Fruit fly (Drosophila melanogaster) whole organism, wandering third instar larva: Measurements from ENCODE around the gene CG31928.

Experiments used
- CG32264 ChIP-seq: fragments of 200-800 bp; sonication (Bioruptor generic); optimal IDR thresholded peaks from 2 replicates; lab custom pipeline; 2016; ENCODE audit warnings: missing biosample characterization, missing genetic modification characterization
- CG9705 ChIP-seq: fragments of 200-800 bp; sonication (Bioruptor generic); optimal IDR thresholded peaks from 2 replicates; lab custom pipeline; 2018; ENCODE audit warnings: missing biosample characterization, mild to moderate bottlenecking, missing genetic modification characterization
- CrebA ChIP-seq: fragments of 200-800 bp; sonication (Bioruptor generic); optimal IDR thresholded peaks from 2 replicates; lab custom pipeline; 2016; ENCODE audit warnings: missing biosample characterization, mild to moderate bottlenecking, missing genetic modification characterization, borderline replicate concordance
- Dfd ChIP-seq: fragments of >200 bp; optimal IDR thresholded peaks from 2 replicates; lab custom pipeline; 2017; ENCODE audit warnings: missing biosample characterization, missing genetic modification characterization
- Dif ChIP-seq: fragments of 200-275, 200-300 bp; sonication (Bioruptor generic); optimal IDR thresholded peaks from 2 replicates; lab custom pipeline; 2018; ENCODE audit warnings: missing biosample characterization, missing genetic modification characterization; ENCODE audit not compliant: partially characterized antibody
- GATAd ChIP-seq: sonication (Bioruptor generic); optimal IDR thresholded peaks from 2 replicates; lab custom pipeline; 2016; ENCODE audit warnings: missing biosample characterization, missing genetic modification characterization
- Hnf4 ChIP-seq: fragments of 200-800 bp; sonication (Bioruptor generic); optimal IDR thresholded peaks from 2 replicates; lab custom pipeline; 2016; ENCODE audit warnings: missing biosample characterization, mild to moderate bottlenecking, missing genetic modification characterization
- Hr83 ChIP-seq: fragments of 200-300 bp; sonication (Bioruptor generic); optimal IDR thresholded peaks from 2 replicates; lab custom pipeline; 2016; ENCODE audit warnings: missing biosample characterization, mild to moderate bottlenecking, missing genetic modification characterization, moderate library complexity; ENCODE audit not compliant: poor library complexity, severe bottlenecking
- Jra ChIP-seq: sonication (Bioruptor generic); optimal IDR thresholded peaks from 2 replicates; lab custom pipeline; 2016; ENCODE audit warnings: missing biosample characterization, missing genetic modification characterization
- Mio ChIP-seq: sonication (Bioruptor generic); optimal IDR thresholded peaks from 2 replicates; lab custom pipeline; 2016; ENCODE audit warnings: missing biosample characterization, missing genetic modification characterization
- Myc ChIP-seq: fragments of >200 bp; optimal IDR thresholded peaks from 2 replicates; lab custom pipeline; 2017
- N ChIP-seq: fragments of >200 bp; optimal IDR thresholded peaks from 2 replicates; lab custom pipeline; 2018; ENCODE audit warnings: missing biosample characterization, missing external identifiers, missing genetic modification characterization
- OdsH ChIP-seq: fragments of 200-800 bp; sonication (Bioruptor generic); optimal IDR thresholded peaks from 2 replicates; lab custom pipeline; 2016; ENCODE audit warnings: missing biosample characterization, mild to moderate bottlenecking, missing genetic modification characterization
- Sp1 ChIP-seq: fragments of 200-800 bp; sonication (Bioruptor generic); optimal IDR thresholded peaks from 3 replicates; lab custom pipeline; 2019; ENCODE audit warnings: missing biosample characterization, mild to moderate bottlenecking, missing genetic modification characterization, moderate library complexity
- Vsx2 ChIP-seq: fragments of 200-300, 225-300 bp; sonication (Bioruptor generic); optimal IDR thresholded peaks from 2 replicates; lab custom pipeline; 2018; ENCODE audit warnings: missing biosample characterization, missing genetic modification characterization; ENCODE audit not compliant: partially characterized antibody
- br ChIP-seq: fragments of 200-800 bp; sonication (Bioruptor generic); optimal IDR thresholded peaks from 2 replicates; lab custom pipeline; 2016; ENCODE audit warnings: missing biosample characterization, missing genetic modification characterization
- brk ChIP-seq: fragments of 200-800 bp; sonication (Bioruptor generic); optimal IDR thresholded peaks from 2 replicates; lab custom pipeline; 2016; ENCODE audit warnings: missing biosample characterization, mild to moderate bottlenecking, missing genetic modification characterization
- dl ChIP-seq, 2 experiments: fragments of 175-275, 200-275 bp in 1 of 2; fragments of 200-275 bp in 1 of 2; sonication (Bioruptor generic); optimal IDR thresholded peaks; lab custom pipeline; 2018; ENCODE audit warnings: mild to moderate bottlenecking in 2 of 2, missing biosample characterization in 2 of 2, missing genetic modification characterization in 2 of 2, moderate library complexity in 2 of 2; ENCODE audit not compliant: partially characterized antibody in 2 of 2, insufficient read depth in 1 of 2
- dmrt93B ChIP-seq: fragments of 200-800 bp; sonication (Bioruptor generic); optimal IDR thresholded peaks from 2 replicates; lab custom pipeline; 2018; ENCODE audit warnings: missing biosample characterization, mild to moderate bottlenecking, missing genetic modification characterization
- ey ChIP-seq: fragments of 200-800 bp; sonication (Bioruptor generic); optimal IDR thresholded peaks from 2 replicates; lab custom pipeline; 2016; ENCODE audit warnings: missing biosample characterization, missing genetic modification characterization
- foxo ChIP-seq, 2 experiments: fragments of 200-800 bp; sonication (Bioruptor generic); optimal IDR thresholded peaks; 2 replicates in 1 of 2; 3 replicates in 1 of 2; lab custom pipeline; 2016 to 2017; ENCODE audit warnings: missing biosample characterization in 2 of 2, missing genetic modification characterization in 2 of 2
- fru ChIP-seq: fragments of 200-800 bp; sonication (Bioruptor generic); optimal IDR thresholded peaks from 3 replicates; lab custom pipeline; 2016; ENCODE audit warnings: missing biosample characterization, mild to moderate bottlenecking, missing genetic modification characterization
- h ChIP-seq: fragments of 200-800 bp; sonication (Bioruptor generic); optimal IDR thresholded peaks from 3 replicates; lab custom pipeline; 2016; ENCODE audit warnings: missing biosample characterization, mild to moderate bottlenecking, missing genetic modification characterization
- jim ChIP-seq: fragments of 175-275, 200-325 bp; sonication (Bioruptor generic); optimal IDR thresholded peaks from 2 replicates; lab custom pipeline; 2016; ENCODE audit warnings: missing biosample characterization, mild to moderate bottlenecking, missing genetic modification characterization
- lola ChIP-seq: fragments of >200 bp; optimal IDR thresholded peaks from 2 replicates; lab custom pipeline; 2017; ENCODE audit warnings: missing biosample characterization, missing genetic modification characterization
- pan ChIP-seq: fragments of >200 bp; optimal IDR thresholded peaks from 2 replicates; lab custom pipeline; 2017
- psq ChIP-seq: fragments of 200-800 bp; sonication (Bioruptor generic); optimal IDR thresholded peaks from 3 replicates; lab custom pipeline; 2017; ENCODE audit warnings: missing biosample characterization, mild to moderate bottlenecking, missing genetic modification characterization, moderate library complexity
- rgr ChIP-seq: fragments of 200-800 bp; sonication (Bioruptor generic); optimal IDR thresholded peaks from 3 replicates; lab custom pipeline; 2016; ENCODE audit warnings: missing biosample characterization, mild to moderate bottlenecking, missing genetic modification characterization
- sage ChIP-seq: fragments of 200-800 bp; sonication (Bioruptor generic); optimal IDR thresholded peaks from 2 replicates; lab custom pipeline; 2016; ENCODE audit warnings: missing biosample characterization, mild to moderate bottlenecking, missing genetic modification characterization
- tai ChIP-seq: sonication (Bioruptor generic); optimal IDR thresholded peaks from 2 replicates; lab custom pipeline; 2016; ENCODE audit warnings: missing biosample characterization, missing genetic modification characterization
- usp ChIP-seq: fragments of >200 bp; optimal IDR thresholded peaks from 2 replicates; lab custom pipeline; 2017; ENCODE audit warnings: missing biosample characterization, missing genetic modification characterization

The CG31928 gene

DNA sequence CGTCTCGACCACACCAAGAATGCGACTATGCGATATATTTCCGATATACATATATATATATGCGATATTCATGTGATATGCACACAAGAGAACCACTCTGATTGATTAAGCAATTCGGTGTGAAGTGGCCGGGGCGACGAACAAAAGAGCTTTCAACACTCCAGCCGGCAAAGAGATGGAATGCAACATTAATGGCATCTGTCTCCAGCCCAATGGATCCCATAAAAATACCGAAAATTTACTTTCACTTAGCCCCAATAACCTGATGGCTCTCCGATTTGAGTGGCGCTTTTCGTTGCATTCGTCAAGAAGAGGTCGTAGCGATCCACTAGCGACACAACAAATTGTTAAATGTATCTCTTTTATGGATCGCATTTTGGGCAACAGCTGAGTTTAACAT, 45.4 kb upstream of the CG31928 start:
- no peak for TF ChIP-seq Hr83 (GFP tag; lab: Kevin White, UChicago)
- TF ChIP-seq dl (GFP tag; optimal IDR thresholded peaks at IDR 0.05; lab: Kevin White, UChicago; ENCODE audit: insufficient read depth in 1 of 2, partially characterized antibody in 2 of 2), result no peak
- TF ChIP-seq pan (lab: Kevin White, UChicago), result no peak
- no peak for TF ChIP-seq Vsx2 (GFP tag; lab: Kevin White, UChicago)
- TF ChIP-seq br (GFP tag; lab: Kevin White, UChicago), result no peak
- TF ChIP-seq dmrt93B (GFP tag; lab: Kevin White, UChicago), result no peak
- TF ChIP-seq tai (GFP tag; lab: Kevin White, UChicago), result no peak
- no peak for TF ChIP-seq Dif (GFP tag; lab: Kevin White, UChicago)
- TF ChIP-seq Sp1 (GFP tag; lab: Kevin White, UChicago), result no peak
- TF ChIP-seq Myc (lab: Kevin White, UChicago), result no peak
- TF ChIP-seq CrebA (GFP tag; lab: Kevin White, UChicago), result no peak

DNA sequence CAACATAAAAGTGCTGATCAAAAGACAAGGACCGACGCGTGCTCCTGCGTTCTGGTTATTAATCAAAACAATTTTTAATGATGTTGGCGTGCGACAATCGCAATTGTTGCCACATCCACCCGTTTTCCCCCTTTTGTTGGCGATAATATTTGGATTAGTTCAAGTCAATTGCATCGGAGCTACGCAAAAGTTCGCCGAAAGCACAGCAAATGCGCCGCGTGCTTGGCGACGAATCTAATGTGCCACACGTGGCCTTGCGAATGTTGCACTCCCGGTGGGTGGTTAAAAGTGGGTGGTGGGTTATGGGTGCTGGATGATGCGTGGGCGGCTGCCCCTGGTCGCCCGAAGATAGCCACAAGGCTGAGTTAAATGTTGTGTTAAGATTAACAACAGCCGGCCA, 44.4 kb upstream of the CG31928 start:
- TF ChIP-seq usp (GFP tag; lab: Kevin White, UChicago) (no peak), CG9705 (GFP tag; lab: Kevin White, UChicago) (no peak), CrebA (GFP tag; lab: Kevin White, UChicago) (no peak), Jra (GFP tag; lab: Kevin White, UChicago) (no peak), jim (GFP tag; lab: Kevin White, UChicago) (no peak), foxo (GFP tag; optimal IDR thresholded peaks at IDR 0.05; lab: Kevin White, UChicago) (no peak), Hr83 (GFP tag; lab: Kevin White, UChicago) (no peak), brk (GFP tag; lab: Kevin White, UChicago) (no peak), sage (GFP tag; lab: Kevin White, UChicago) (no peak), GATAd (GFP tag; lab: Kevin White, UChicago) (no peak), psq (GFP tag; lab: Kevin White, UChicago) (no peak), N (GFP tag; lab: Kevin White, UChicago) (no peak), rgr (no peak), Dfd (GFP tag; lab: Kevin White, UChicago) (no peak), CG32264 (GFP tag; lab: Kevin White, UChicago) (no peak), ey (no peak), dl (GFP tag; optimal IDR thresholded peaks at IDR 0.05; lab: Kevin White, UChicago; ENCODE audit: insufficient read depth in 1 of 2, partially characterized antibody in 2 of 2) (no peak), fru (GFP tag; lab: Kevin White, UChicago) (no peak), Dif (GFP tag; lab: Kevin White, UChicago) (no peak)

dm6 chr2L:1448188-1448587, 43.9 kb upstream of the CG31928 start:
- no peak for TF ChIP-seq lola (GFP tag; lab: Kevin White, UChicago)
- no peak for TF ChIP-seq OdsH (GFP tag; lab: Kevin White, UChicago)
- TF ChIP-seq h (GFP tag; lab: Kevin White, UChicago), result no peak
- no peak for TF ChIP-seq dmrt93B (GFP tag; lab: Kevin White, UChicago)
- TF ChIP-seq psq (GFP tag; lab: Kevin White, UChicago), result no peak
- no peak for TF ChIP-seq Myc (lab: Kevin White, UChicago)
- no peak for TF ChIP-seq Jra (GFP tag; lab: Kevin White, UChicago)
- no peak for TF ChIP-seq Sp1 (GFP tag; lab: Kevin White, UChicago)
- no peak for TF ChIP-seq Dfd (GFP tag; lab: Kevin White, UChicago)
- TF ChIP-seq usp (GFP tag; lab: Kevin White, UChicago), result no peak
- TF ChIP-seq br (GFP tag; lab: Kevin White, UChicago), result no peak
- no peak for TF ChIP-seq N (GFP tag; lab: Kevin White, UChicago)
- TF ChIP-seq CG32264 (GFP tag; lab: Kevin White, UChicago), result no peak
- TF ChIP-seq Vsx2 (GFP tag; lab: Kevin White, UChicago), result no peak
- no peak for TF ChIP-seq Hnf4 (GFP tag; lab: Kevin White, UChicago)
- no peak for TF ChIP-seq Dif (GFP tag; lab: Kevin White, UChicago)
- no peak for TF ChIP-seq Mio (GFP tag; lab: Kevin White, UChicago)
- TF ChIP-seq dl (GFP tag; optimal IDR thresholded peaks at IDR 0.05; lab: Kevin White, UChicago; ENCODE audit: insufficient read depth in 1 of 2, partially characterized antibody in 2 of 2), result no peak
- TF ChIP-seq pan (lab: Kevin White, UChicago), result no peak
